Fruit fly (Drosophila melanogaster): ENCODE results near the gene tctn.
A peak's percentile ranks its signal among the peaks of the same experiment; 100 is the strongest.

tctn gene

DNA sequence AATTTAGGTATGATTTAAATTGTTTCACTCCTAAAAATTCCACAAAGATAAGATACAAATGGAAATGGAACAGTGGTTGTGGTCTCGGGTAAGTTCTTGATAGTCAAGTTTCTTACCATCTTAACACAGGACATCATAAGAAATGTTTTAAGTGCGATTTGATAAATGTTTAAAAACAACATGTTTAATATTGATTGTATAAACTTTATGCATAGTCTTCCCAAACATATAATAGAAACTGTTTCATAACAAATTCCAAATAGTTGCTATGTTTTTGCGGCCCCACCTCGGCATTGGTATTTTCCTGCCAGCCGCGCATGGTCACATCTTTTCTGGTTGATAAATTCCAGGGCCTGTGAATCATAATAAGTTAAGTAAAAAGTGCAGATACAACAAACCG lies 5.6 kb downstream of the tctn start, which contains the start of gene Arpc4 (continued):
- TF ChIP-seq Atf6 (GFP tag; IDR thresholded peaks at IDR 0.05) (peak; percentile 49; the same call in 1 of the 2 replicates), pum (GFP tag; optimal IDR thresholded peaks at IDR 0.05) (peak; percentile 51), HLH54F (GFP tag; optimal IDR thresholded peaks at IDR 0.05) (peak; percentile 61), H2.0 (GFP tag; IDR thresholded peaks at IDR 0.05) (peak; percentile 64), CG12236 (GFP tag; optimal IDR thresholded peaks at IDR 0.05) (no peak), CG7271 (tag; optimal IDR thresholded peaks at IDR 0.05) (peak; percentile 23), CG11504 (tag; optimal IDR thresholded peaks at IDR 0.05) (no peak), CG10321 (GFP tag; IDR thresholded peaks at IDR 0.05) (no peak), Dp (GFP tag; optimal IDR thresholded peaks at IDR 0.05) (peak; percentile 29), gro (GFP tag; optimal IDR thresholded peaks at IDR 0.05) (no peak), exex (tag; optimal IDR thresholded peaks at IDR 0.05) (no peak), sisA (GFP tag; IDR thresholded peaks at IDR 0.05) (peak; percentile 54), CG14860 (GFP tag; IDR thresholded peaks at IDR 0.05; ENCODE audit: partially characterized antibody) (no peak), CG4404 (GFP tag; IDR thresholded peaks at IDR 0.05) (no peak), CG11723 (GFP tag; optimal IDR thresholded peaks at IDR 0.05) (no peak), sqz (GFP tag; optimal IDR thresholded peaks at IDR 0.05) (no peak), CG33213 (GFP tag; optimal IDR thresholded peaks at IDR 0.05) (peak; percentile 19), CG4617 (GFP tag; optimal IDR thresholded peaks at IDR 0.05; ENCODE audit: borderline replicate concordance) (peak; percentile 72), yki (optimal IDR thresholded peaks at IDR 0.05) (no peak), chif (GFP tag; optimal IDR thresholded peaks at IDR 0.05) (peak in 1 of 2 experiments; percentile 65), CG31365 (tag; optimal IDR thresholded peaks at IDR 0.05) (no peak), CG9215 (GFP tag; IDR thresholded peaks at IDR 0.05) (peak; percentile 40; the same call in 1 of the 2 replicates), CG10959 (GFP tag; IDR thresholded peaks at IDR 0.05) (no peak), H15 (GFP tag; IDR thresholded peaks at IDR 0.05) (0 out of 3 replicates have a peak, but pooled peaks have one; percentile 16), Med (GFP tag) (peak; percentile 92), bcd (GFP tag; optimal IDR thresholded peaks at IDR 0.05) (no peak), CG7987 (GFP tag; optimal IDR thresholded peaks at IDR 0.05) (no peak), hth (optimal IDR thresholded peaks at IDR 0.05) (no peak), CG2712 (tag; optimal IDR thresholded peaks at IDR 0.05) (no peak), ranshi (GFP tag; IDR thresholded peaks at IDR 0.05) (peak; percentile 72), Hey (tag; optimal IDR thresholded peaks at IDR 0.05) (no peak), CG1792 (GFP tag; optimal IDR thresholded peaks at IDR 0.05) (no peak), CG18764 (GFP tag; optimal IDR thresholded peaks at IDR 0.05) (peak; percentile 17), salm (tag; optimal IDR thresholded peaks at IDR 0.05) (no peak), CG9797 (GFP tag; optimal IDR thresholded peaks at IDR 0.05) (peak; percentile 79), sens (GFP tag) (peak; percentile 82), lov (optimal IDR thresholded peaks at IDR 0.05) (no peak), lov (GFP tag; IDR thresholded peaks at IDR 0.05) (no peak), CG30403 (GFP tag; optimal IDR thresholded peaks at IDR 0.05) (peak; percentile 70), Bteb2 (GFP tag; optimal IDR thresholded peaks at IDR 0.05) (peak; percentile 13), pita (GFP tag; optimal IDR thresholded peaks at IDR 0.05) (peak; percentile 59), CG6272 (GFP tag; IDR thresholded peaks at IDR 0.05) (no peak), da (GFP tag; optimal IDR thresholded peaks at IDR 0.05) (no peak), fu2 (GFP tag; optimal IDR thresholded peaks at IDR 0.05) (peak; percentile 50), CG3065 (GFP tag; optimal IDR thresholded peaks at IDR 0.05) (no peak), wek (GFP tag; optimal IDR thresholded peaks at IDR 0.05) (no peak), Gug (GFP tag; IDR thresholded peaks at IDR 0.05) (no peak), Nf-YB (GFP tag; optimal IDR thresholded peaks at IDR 0.05) (no peak), CG8924 (tag; optimal IDR thresholded peaks at IDR 0.05) (peak; percentile 55), Dll (GFP tag; IDR thresholded peaks at IDR 0.05; ENCODE audit: partially characterized antibody) (no peak), Aef1 (GFP tag; IDR thresholded peaks at IDR 0.05) (peak; percentile 73), CG13287 (GFP tag; IDR thresholded peaks at IDR 0.05; ENCODE audit: partially characterized antibody) (no peak), org-1 (GFP tag; optimal IDR thresholded peaks at IDR 0.05) (no peak)

All from whole organism, embryonic.